Fruit fly (Drosophila melanogaster): Measurements from ENCODE around the gene AstA-R1.
A peak's percentile ranks its signal among the peaks of the same experiment; 100 is the strongest.

DNA sequence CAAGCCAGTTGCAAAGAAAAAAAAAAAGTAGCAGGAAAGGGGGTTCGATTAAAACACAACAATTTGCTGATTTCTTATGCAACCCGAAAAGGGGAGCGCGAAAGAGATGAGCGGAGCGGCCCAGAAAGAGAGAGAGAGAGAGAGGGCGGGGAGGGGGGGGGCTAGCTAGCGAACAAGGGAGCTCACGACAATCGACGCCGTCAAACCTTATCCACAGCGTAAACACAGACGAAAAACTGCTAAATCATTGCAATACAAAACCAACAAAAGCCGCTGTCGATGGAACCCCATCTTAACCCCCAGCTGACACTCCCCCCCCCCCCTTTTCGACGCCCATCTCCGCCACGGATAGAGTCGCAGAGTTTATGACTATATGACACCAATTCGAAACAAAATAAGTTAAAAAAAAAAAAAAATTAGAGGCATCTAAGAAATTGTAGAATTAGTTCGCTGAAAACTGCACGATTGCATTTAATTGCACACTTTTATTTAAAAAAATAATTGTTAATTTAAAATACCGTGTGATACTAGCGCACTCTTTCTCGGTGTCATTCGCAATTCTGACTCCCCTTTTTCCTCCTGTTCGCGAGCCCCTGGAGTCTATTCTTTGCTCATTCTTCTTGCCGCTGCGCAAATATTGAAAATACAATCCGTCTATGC, 19.0 kb upstream of the AstA-R1 start:
- no peak for TF ChIP-seq fd85E (GFP tag; optimal IDR thresholded peaks at IDR 0.05)
- TF ChIP-seq CG8119 (GFP tag; IDR thresholded peaks at IDR 0.05) = 0 out of 3 replicates have a peak, but pooled peaks have one; percentile 22
- peak; percentile 41 for TF ChIP-seq svp (GFP tag)
- peak; percentile 6 for TF ChIP-seq spab (GFP tag; optimal IDR thresholded peaks at IDR 0.05)
- TF ChIP-seq CG32006 (GFP tag; optimal IDR thresholded peaks at IDR 0.05) = peak; percentile 9
- TF ChIP-seq acj6 (GFP tag; optimal IDR thresholded peaks at IDR 0.05) = no peak
- no peak for TF ChIP-seq CG6808 (GFP tag; optimal IDR thresholded peaks at IDR 0.05)
- TF ChIP-seq vri (GFP tag; optimal IDR thresholded peaks at IDR 0.05) = no peak
- peak in 1 of 2 experiments; percentile 38 for TF ChIP-seq ss (GFP tag; optimal IDR thresholded peaks at IDR 0.05)
- TF ChIP-seq CG15336 (GFP tag; IDR thresholded peaks at IDR 0.05) = peak; percentile 47; the same call in 1 of the 2 replicates
- TF ChIP-seq CG6854 (GFP tag; optimal IDR thresholded peaks at IDR 0.05) = no peak
- TF ChIP-seq Hr38 (GFP tag; optimal IDR thresholded peaks at IDR 0.05) = no peak
- TF ChIP-seq CG3032 (tag; optimal IDR thresholded peaks at IDR 0.05) = peak; percentile 23
- peak; percentile 54; the same call in 1 of the 3 replicates for TF ChIP-seq eg (GFP tag; IDR thresholded peaks at IDR 0.05)

All from whole organism, prepupa.